Fruit fly (Drosophila melanogaster) ovary, adult (tissue): ENCODE measurements around the gene CG9568.

Experiments used
- CG17801 ChIP-seq: fragments of 200-800 bp; optimal IDR thresholded peaks from 2 replicates; lab custom pipeline; 2019; ENCODE audit warnings: missing biosample characterization, mild to moderate bottlenecking, missing genetic modification characterization, moderate library complexity; ENCODE audit not compliant: partially characterized antibody

CG9568 gene

DNA sequence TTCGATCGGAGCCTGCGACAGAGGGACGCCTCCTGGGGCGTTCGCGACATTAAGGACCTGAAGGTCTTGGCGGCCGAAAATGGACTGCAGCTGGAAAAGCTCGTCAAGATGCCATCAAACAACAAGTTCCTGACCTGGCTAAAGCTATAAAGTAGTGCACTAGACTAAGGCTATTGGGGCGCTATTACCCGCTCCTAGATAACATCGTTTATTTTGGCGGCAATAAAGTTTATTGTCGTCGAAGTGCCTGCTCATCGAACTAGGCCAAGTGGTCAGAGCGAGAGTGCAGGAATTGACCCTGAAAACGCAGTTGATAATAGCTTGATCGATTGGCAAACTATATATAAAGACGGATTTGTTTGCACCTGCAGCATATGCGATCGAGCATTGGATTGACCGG, 12.1 kb upstream of the CG9568 start, which contains the start of gene Try29F:
Gene Try29F (plus strand): TSS at position 301 of the 400 bp plus-strand sequence.
- TF ChIP-seq CG17801 (GFP tag; lab: Kevin White, UChicago): no peak

DNA sequence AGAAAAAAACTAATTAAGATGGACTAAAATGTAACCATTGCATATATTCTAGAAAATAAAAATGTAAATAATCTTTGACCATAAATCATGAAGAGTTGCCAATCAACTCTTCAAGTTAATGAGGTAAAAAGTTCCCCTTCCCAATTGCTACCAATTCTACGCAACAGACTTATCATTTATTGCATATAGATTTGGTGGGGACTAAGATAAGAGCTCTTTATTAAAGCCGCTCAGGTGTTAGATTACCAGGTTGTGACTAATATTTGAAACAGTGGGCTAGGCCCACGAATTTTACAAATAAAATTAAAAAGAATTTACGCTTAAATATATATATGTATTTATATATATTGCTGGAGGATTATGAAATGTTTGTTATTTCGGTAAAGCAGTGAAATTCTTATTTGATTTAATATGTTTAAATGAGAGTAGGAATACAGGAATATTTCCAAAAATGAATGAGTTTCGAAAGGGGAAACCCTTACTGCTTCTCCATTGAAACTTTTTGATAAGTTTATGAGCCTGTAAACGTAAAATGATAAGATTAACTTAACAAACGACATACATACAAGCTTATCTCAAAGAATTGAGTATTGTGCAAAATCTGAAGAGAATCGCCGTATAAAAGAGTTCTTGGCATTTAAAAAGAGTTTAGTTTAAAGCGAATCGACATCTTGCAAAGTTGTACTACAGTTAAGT, 1.3 kb downstream of the CG9568 start, which contains the start of gene CG13102:
Gene CG13102 (plus strand): TSS at position 646 of the 696 bp plus-strand sequence.
- TF ChIP-seq CG17801 (GFP tag; lab: Kevin White, UChicago): no peak

DNA sequence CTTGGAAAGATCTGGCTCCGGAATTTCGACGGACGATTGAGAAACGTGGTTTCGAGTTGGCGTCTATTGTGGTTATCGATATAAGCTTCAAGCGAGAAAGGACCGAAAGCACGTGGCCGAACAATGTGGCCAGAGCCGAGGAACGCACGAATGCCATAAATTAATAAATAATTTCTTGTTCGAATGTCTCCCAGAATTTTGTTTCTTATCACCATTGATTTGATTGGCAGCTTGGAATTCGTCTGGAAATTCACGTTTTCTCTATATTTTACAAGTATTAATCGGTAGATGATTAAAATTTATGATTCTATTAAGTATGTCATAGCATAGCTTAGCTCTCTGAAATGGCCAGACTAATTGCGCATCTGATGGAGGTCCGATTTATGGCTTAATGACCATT, 3.6 kb downstream of the CG9568 start, which contains the start of gene Rcd-1r:
Gene Rcd-1r (minus strand): TSS at position 101 of the 400 bp plus-strand sequence.
- no peak for TF ChIP-seq CG17801 (GFP tag; lab: Kevin White, UChicago)

DNA sequence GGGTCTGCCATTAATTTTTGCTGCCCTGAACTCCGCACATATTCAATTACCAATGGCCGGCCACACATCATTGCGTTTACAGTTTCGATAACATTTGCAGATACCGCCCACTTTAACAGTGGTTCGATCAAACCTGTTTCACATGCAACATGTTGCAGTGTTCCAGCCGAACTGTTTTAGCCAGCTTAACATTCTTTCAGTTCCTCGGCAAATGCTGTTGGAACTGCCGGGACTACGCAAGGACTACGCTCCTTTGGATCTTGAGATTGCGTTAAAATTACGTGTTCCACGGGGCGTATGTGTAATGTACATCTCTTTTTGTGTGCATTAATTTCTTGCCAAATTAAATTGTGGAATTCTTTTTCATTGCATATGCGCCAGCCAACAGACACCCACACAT, 9.1 kb downstream of the CG9568 start:
- TF ChIP-seq CG17801 (GFP tag; lab: Kevin White, UChicago): no peak

DNA sequence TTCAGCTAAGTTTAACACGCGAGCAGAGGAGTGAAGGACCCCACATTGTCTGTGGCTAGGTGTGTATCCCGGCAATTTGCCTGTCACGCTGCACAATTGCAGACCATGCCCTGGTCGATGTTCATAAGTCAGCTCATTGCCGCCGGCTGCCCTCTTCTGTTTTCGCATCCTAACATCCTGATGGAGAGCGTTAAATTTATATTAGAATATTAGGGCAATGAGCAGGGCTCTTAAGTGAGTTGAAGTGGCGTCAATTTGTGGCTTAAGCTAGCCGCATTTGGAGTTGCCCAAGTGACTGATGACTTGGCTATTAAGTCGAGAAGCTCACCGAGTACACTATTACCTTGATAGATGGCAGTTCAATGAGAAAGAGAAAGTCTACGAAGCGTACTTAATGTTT, 15.8 kb downstream of the CG9568 start:
- no peak for TF ChIP-seq CG17801 (GFP tag; lab: Kevin White, UChicago)

DNA sequence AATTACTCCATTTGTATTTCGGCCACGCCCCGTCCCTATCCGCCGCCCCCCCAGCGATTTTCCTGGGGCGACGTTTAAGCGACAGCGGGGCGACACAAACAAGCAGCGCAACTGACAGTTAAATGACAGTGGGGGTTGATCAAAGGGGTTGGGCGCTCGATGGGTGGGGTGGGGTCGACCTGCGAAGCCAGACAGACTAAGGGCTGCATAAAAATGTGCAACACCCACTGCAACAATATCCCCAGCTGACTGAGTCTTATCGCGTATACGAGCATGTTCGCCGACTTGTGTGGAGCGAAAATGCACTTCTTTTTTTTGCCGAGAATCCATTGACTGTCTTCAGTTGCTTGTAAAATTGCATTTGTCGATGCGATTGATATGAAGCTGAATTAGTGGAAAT, 21.4 kb downstream of the CG9568 start, which contains the start of gene CG9582:
Gene CG9582 (minus strand): TSS at position 101 of the 400 bp plus-strand sequence.
- no peak for TF ChIP-seq CG17801 (GFP tag; lab: Kevin White, UChicago)
